Worm (Caenorhabditis elegans) whole organism, young adult: ENCODE measurements around the gene serp-1.2.

Source experiments
- B0035.1 ChIP-seq: sonication (generic microtip); optimal IDR thresholded peaks from 2 replicates; lab custom pipeline; 2016; ENCODE audit warnings: missing genetic modification characterization, mild to moderate bottlenecking, missing compliant biosample characterization, missing genotype, missing genetic modification reagents
- F33H1.4 ChIP-seq: fragments of 200-800 bp; sonication (Bioruptor generic); IDR thresholded peaks from 2 replicates; pipeline ENCODE4 v1.3.6; 2022; ENCODE audit warnings: missing genetic modification reagents, missing genetic modification characterization, missing compliant biosample characterization
- F37B4.10 ChIP-seq: fragments of 200-800 bp; sonication (Bioruptor generic); IDR thresholded peaks from 2 replicates; pipeline ENCODE4 v1.3.6; 2022; ENCODE audit warnings: missing genetic modification characterization, missing compliant biosample characterization
- F52B5.7 ChIP-seq: sonication (generic microtip); optimal IDR thresholded peaks from 2 replicates; lab custom pipeline; 2016; ENCODE audit warnings: mild to moderate bottlenecking, missing genetic modification characterization, missing compliant biosample characterization
- F57A8.1 ChIP-seq: fragments of 200-800 bp; sonication (Bioruptor generic); optimal IDR thresholded peaks from 2 replicates; lab custom pipeline; 2018; ENCODE audit warnings: mild to moderate bottlenecking, missing genetic modification characterization, moderate library complexity, missing compliant biosample characterization
- F57C9.4 ChIP-seq: sonication (generic microtip); optimal IDR thresholded peaks from 2 replicates; lab custom pipeline; 2017; ENCODE audit warnings: mild to moderate bottlenecking, missing genetic modification characterization, missing compliant biosample characterization
- K11D2.4 ChIP-seq: fragments of 200-800 bp; sonication (Bioruptor generic); IDR thresholded peaks from 2 replicates; pipeline ENCODE4 v1.3.6; 2022; ENCODE audit warnings: missing genetic modification reagents, missing genetic modification characterization, missing compliant biosample characterization
- K12H6.12 ChIP-seq: fragments of 200-800 bp; sonication (Bioruptor generic); optimal IDR thresholded peaks from 2 replicates; lab custom pipeline; 2018; ENCODE audit warnings: mild to moderate bottlenecking, missing genetic modification characterization, missing compliant biosample characterization
- ZK185.1 ChIP-seq: sonication (generic microtip); optimal IDR thresholded peaks from 2 replicates; lab custom pipeline; 2016; ENCODE audit warnings: mild to moderate bottlenecking, missing genetic modification characterization, missing compliant biosample characterization; ENCODE audit not compliant: poor library complexity, severe bottlenecking
- atf-7 ChIP-seq: sonication (generic microtip); optimal IDR thresholded peaks from 2 replicates; lab custom pipeline; 2017; ENCODE audit warnings: mild to moderate bottlenecking, missing genetic modification characterization, missing compliant biosample characterization
- attf-5 ChIP-seq: fragments of 200-800 bp; sonication (Bioruptor generic); optimal IDR thresholded peaks from 2 replicates; lab custom pipeline; 2018; ENCODE audit warnings: mild to moderate bottlenecking, missing genetic modification characterization, missing compliant biosample characterization
- cebp-1 ChIP-seq, 2 experiments: fragments of 200-800 bp in 1 of 2; sonication (Bioruptor generic) in 1 of 2; sonication (generic microtip) in 1 of 2; IDR thresholded peaks in 1 of 2; optimal IDR thresholded peaks in 1 of 2; 2 replicates each; pipeline versions ENCODE4 v1.3.6 to Lab custom; 2017 to 2022; ENCODE audit warnings: missing compliant biosample characterization in 2 of 2, missing genetic modification characterization in 2 of 2, mild to moderate bottlenecking in 1 of 2, missing genetic modification reagents in 1 of 2, moderate library complexity in 1 of 2
- cebp-2 ChIP-seq: fragments of 200-800 bp; sonication (Bioruptor generic); IDR thresholded peaks from 2 replicates; pipeline ENCODE4 v1.3.6; 2022; ENCODE audit warnings: missing genetic modification characterization, missing compliant biosample characterization
- ceh-100 ChIP-seq: fragments of 200-800 bp; sonication (Bioruptor generic); IDR thresholded peaks from 2 replicates; pipeline ENCODE4 v1.3.6; 2022; ENCODE audit warnings: missing genetic modification reagents, missing genetic modification characterization, missing compliant biosample characterization
- ceh-27 ChIP-seq: fragments of 200-800 bp; sonication (Bioruptor generic); optimal IDR thresholded peaks from 2 replicates; lab custom pipeline; 2018; ENCODE audit warnings: mild to moderate bottlenecking, missing genetic modification characterization, moderate library complexity, missing compliant biosample characterization
- ceh-58 ChIP-seq: fragments of 200-800 bp; sonication (Bioruptor generic); IDR thresholded peaks from 2 replicates; pipeline ENCODE4 v1.3.6; 2022; ENCODE audit warnings: missing genetic modification characterization, missing compliant biosample characterization
- ceh-91 ChIP-seq: fragments of 200-800 bp; sonication (Bioruptor generic); IDR thresholded peaks from 2 replicates; pipeline ENCODE4 v1.3.6; 2022; ENCODE audit warnings: missing genetic modification reagents, missing genetic modification characterization, missing compliant biosample characterization
- die-1 ChIP-seq: sonication (generic microtip); optimal IDR thresholded peaks from 2 replicates; lab custom pipeline; 2016; ENCODE audit warnings: missing genotype, mild to moderate bottlenecking, missing genetic modification characterization, missing compliant biosample characterization
- dox-1 ChIP-seq: fragments of 200-800 bp; sonication (Bioruptor generic); IDR thresholded peaks from 2 replicates; pipeline ENCODE4 v1.3.6; 2022; ENCODE audit warnings: missing genetic modification reagents, missing genetic modification characterization, missing compliant biosample characterization
- dpl-1 ChIP-seq: fragments of 150-350 bp; optimal IDR thresholded peaks from 2 replicates; lab custom pipeline; 2014; ENCODE audit warnings: missing biosample characterization, missing genetic modification reagents, missing genetic modification characterization
- efl-1 ChIP-seq: fragments of 150-350 bp; optimal IDR thresholded peaks from 2 replicates; lab custom pipeline; 2014; ENCODE audit warnings: missing biosample characterization, missing genetic modification reagents, missing genetic modification characterization
- egl-18 ChIP-seq: fragments of 200-800 bp; sonication (Bioruptor generic); IDR thresholded peaks from 2 replicates; pipeline ENCODE4 v1.3.6; 2022; ENCODE audit warnings: missing genetic modification reagents, missing genetic modification characterization, missing compliant biosample characterization
- gei-17 ChIP-seq: fragments of 200-800 bp; sonication (Bioruptor generic); optimal IDR thresholded peaks from 2 replicates; lab custom pipeline; 2018; ENCODE audit warnings: mild to moderate bottlenecking, missing genetic modification characterization, missing compliant biosample characterization
- hlh-12 ChIP-seq: sonication (generic microtip); optimal IDR thresholded peaks from 2 replicates; lab custom pipeline; 2016; ENCODE audit warnings: missing genetic modification characterization, missing compliant biosample characterization
- hmg-1.2 ChIP-seq: fragments of 200-800 bp; sonication (Bioruptor generic); IDR thresholded peaks from 2 replicates; pipeline ENCODE4 v1.3.6; 2022; ENCODE audit warnings: missing genetic modification reagents, missing genetic modification characterization, missing compliant biosample characterization
- let-526 ChIP-seq: fragments of 200-800 bp; sonication (Bioruptor generic); IDR thresholded peaks from 2 replicates; pipeline ENCODE4 v1.3.6; 2022; ENCODE audit warnings: missing genetic modification reagents, missing genetic modification characterization, missing compliant biosample characterization
- lin-35 ChIP-seq, 3 experiments: fragments of 150-350 bp in 2 of 3; sonication (generic microtip) in 1 of 3; optimal IDR thresholded peaks; 2 replicates each; lab custom pipeline; 2014 to 2018; ENCODE audit warnings: missing biosample characterization in 3 of 3, missing genetic modification characterization in 3 of 3, missing genetic modification reagents in 3 of 3
- lir-1 ChIP-seq: fragments of 200-800 bp; sonication (Bioruptor generic); conservative IDR thresholded peaks from 2 replicates; pipeline ENCODE4 v1.3.6; 2022; ENCODE audit warnings: missing genetic modification reagents, missing genetic modification characterization, missing compliant biosample characterization
- lsl-1 ChIP-seq: fragments of 200-800 bp; sonication (Bioruptor generic); optimal IDR thresholded peaks from 2 replicates; lab custom pipeline; 2018; ENCODE audit warnings: mild to moderate bottlenecking, missing genetic modification characterization, moderate library complexity, missing compliant biosample characterization
- mel-28 ChIP-seq: sonication (generic microtip); optimal IDR thresholded peaks from 2 replicates; lab custom pipeline; 2016; ENCODE audit warnings: borderline replicate concordance, mild to moderate bottlenecking, missing genetic modification characterization, missing compliant biosample characterization
- mxl-1 ChIP-seq: sonication (generic microtip); optimal IDR thresholded peaks from 2 replicates; lab custom pipeline; 2016; ENCODE audit warnings: missing genetic modification characterization, missing compliant biosample characterization
- nhr-90 ChIP-seq: sonication (generic microtip); optimal IDR thresholded peaks from 2 replicates; lab custom pipeline; 2016; ENCODE audit warnings: missing genotype, mild to moderate bottlenecking, missing genetic modification characterization, missing compliant biosample characterization
- pbrm-1 ChIP-seq: fragments of 200-800 bp; sonication (Bioruptor generic); IDR thresholded peaks from 2 replicates; pipeline ENCODE4 v1.3.6; 2022; ENCODE audit warnings: missing genetic modification reagents, missing genetic modification characterization, missing compliant biosample characterization
- sea-2 ChIP-seq: fragments of 200-800 bp; sonication (Bioruptor generic); IDR thresholded peaks from 2 replicates; pipeline ENCODE4 v1.3.6; 2022; ENCODE audit warnings: missing genetic modification characterization, missing compliant biosample characterization
- snpc-1.3 ChIP-seq: sonication (generic microtip); optimal IDR thresholded peaks from 2 replicates; lab custom pipeline; 2017; ENCODE audit warnings: missing genetic modification characterization, mild to moderate bottlenecking, missing compliant biosample characterization, antibody characterized with exemption, moderate library complexity, missing genotype, missing genetic modification reagents; ENCODE audit not compliant: insufficient read depth
- sptf-2 ChIP-seq: fragments of 200-800 bp; sonication (Bioruptor generic); optimal IDR thresholded peaks from 2 replicates; lab custom pipeline; 2018; ENCODE audit warnings: mild to moderate bottlenecking, missing genetic modification characterization, missing compliant biosample characterization
- tbp1 ChIP-seq: fragments of 200-800 bp; sonication (Bioruptor generic); optimal IDR thresholded peaks from 2 replicates; lab custom pipeline; 2018; ENCODE audit warnings: mild to moderate bottlenecking, missing genetic modification characterization, missing compliant biosample characterization
- tlf-1 ChIP-seq: fragments of 200-800 bp; sonication (Bioruptor generic); optimal IDR thresholded peaks from 2 replicates; lab custom pipeline; 2018; ENCODE audit warnings: mild to moderate bottlenecking, missing genetic modification characterization, missing compliant biosample characterization
- unc-130 ChIP-seq: sonication (generic microtip); optimal IDR thresholded peaks from 2 replicates; lab custom pipeline; 2016; ENCODE audit warnings: missing genetic modification reagents, missing genetic modification characterization, missing compliant biosample characterization
- unc-62 ChIP-seq: fragments of 150-350 bp; optimal IDR thresholded peaks from 2 replicates; lab custom pipeline; 2014; ENCODE audit warnings: missing biosample characterization, missing genetic modification reagents, missing genetic modification characterization
- xnd-1 ChIP-seq: sonication (generic microtip); optimal IDR thresholded peaks from 2 replicates; lab custom pipeline; 2016; ENCODE audit warnings: missing genotype, missing genetic modification reagents, missing genetic modification characterization, missing compliant biosample characterization
- zim-3 ChIP-seq: sonication (generic microtip); optimal IDR thresholded peaks from 2 replicates; lab custom pipeline; 2017; ENCODE audit warnings: mild to moderate bottlenecking, missing genetic modification characterization, moderate library complexity, missing compliant biosample characterization
- ztf-18 ChIP-seq: sonication (generic microtip); optimal IDR thresholded peaks from 2 replicates; lab custom pipeline; 2016; ENCODE audit warnings: missing genotype, mild to moderate bottlenecking, missing genetic modification characterization, missing compliant biosample characterization
- ztf-22 ChIP-seq: fragments of 200-800 bp; sonication (Bioruptor generic); optimal IDR thresholded peaks from 2 replicates; lab custom pipeline; 2018; ENCODE audit warnings: mild to moderate bottlenecking, missing genetic modification characterization, moderate library complexity, missing compliant biosample characterization
- ztf-28 ChIP-seq: fragments of 200-800 bp; sonication (Bioruptor generic); IDR thresholded peaks from 2 replicates; pipeline ENCODE4 v1.3.6; 2022; ENCODE audit warnings: missing genetic modification reagents, missing genetic modification characterization, missing compliant biosample characterization
- ztf-3 ChIP-seq: fragments of 200-800 bp; sonication (Bioruptor generic); optimal IDR thresholded peaks from 2 replicates; lab custom pipeline; 2018; ENCODE audit warnings: mild to moderate bottlenecking, missing genetic modification characterization, missing compliant biosample characterization

serp-1.2 gene

ce11 chrIV:8266024-8266949, 40.8 kb downstream of the serp-1.2 start:
- TF ChIP-seq lir-1 (GFP tag; lab: Robert Waterston, UW) (no peak), K12H6.12 (tag; lab: Kevin White, UChicago) (no peak), tbp1 (GFP tag; lab: Kevin White, UChicago) (peak; percentile 32), hmg-1.2 (GFP tag; lab: Robert Waterston, UW) (no peak; the same call in 1 of the 2 replicates), F33H1.4 (peak; percentile 8; the same call in 1 of the 2 replicates), lin-35 (GFP tag; optimal IDR thresholded peaks at IDR 0.05; lab: Kevin White, UChicago) (no peak), ZK185.1 (tag; lab: Kevin White, UChicago) (peak; percentile 46), ceh-91 (no peak), ztf-22 (GFP tag; lab: Kevin White, UChicago) (peak; percentile 28), egl-18 (GFP tag; lab: Robert Waterston, UW) (no peak), snpc-1.3 (no peak), let-526 (GFP tag; lab: Robert Waterston, UW) (peak; percentile 54; the same call in 1 of the 2 replicates), F52B5.7 (tag; lab: Kevin White, UChicago) (no peak), pbrm-1 (GFP tag; lab: Robert Waterston, UW) (peak; percentile 23; the same call in 1 of the 2 replicates), sea-2 (GFP tag; lab: Robert Waterston, UW) (no peak), ztf-3 (GFP tag; lab: Kevin White, UChicago) (no peak), ceh-27 (GFP tag; lab: Kevin White, UChicago) (no peak), cebp-2 (GFP tag; lab: Robert Waterston, UW) (peak; percentile 80), ceh-100 (GFP tag; lab: Robert Waterston, UW) (no peak), xnd-1 (tag; lab: Kevin White, UChicago) (no peak), F57A8.1 (no peak), die-1 (tag; lab: Kevin White, UChicago) (no peak), F57C9.4 (tag; lab: Kevin White, UChicago) (no peak), atf-7 (tag; lab: Kevin White, UChicago) (peak; percentile 62), ztf-28 (GFP tag; lab: Robert Waterston, UW) (no peak; the same call in 1 of the 2 replicates), mxl-1 (no peak), mel-28 (tag; lab: Kevin White, UChicago) (no peak), efl-1 (no peak), ceh-58 (GFP tag; lab: Robert Waterston, UW) (0 out of 2 replicates have a peak, but pooled peaks have one; percentile 73), lsl-1 (GFP tag; lab: Kevin White, UChicago) (no peak), ztf-18 (tag; lab: Kevin White, UChicago) (no peak), nhr-90 (tag; lab: Kevin White, UChicago) (peak; percentile 78), K11D2.4 (GFP tag; lab: Robert Waterston, UW) (0 out of 2 replicates have a peak, but pooled peaks have one; percentile 8), unc-130 (no peak), dpl-1 (no peak), tlf-1 (GFP tag; lab: Kevin White, UChicago) (peak; percentile 36), attf-5 (GFP tag; lab: Kevin White, UChicago) (peak; percentile 15), unc-62 (GFP tag; lab: Kevin White, UChicago) (no peak), dox-1 (no peak), gei-17 (GFP tag; lab: Kevin White, UChicago) (no peak), zim-3 (no peak), F37B4.10 (GFP tag; lab: Robert Waterston, UW) (no peak), cebp-1 (GFP tag; IDR thresholded peaks at IDR 0.05; lab: Robert Waterston, UW) (peak; percentile 21; the same call in 1 of the 2 replicates), cebp-1 (tag; optimal IDR thresholded peaks at IDR 0.05; lab: Kevin White, UChicago) (peak; percentile 67), hlh-12 (tag; lab: Kevin White, UChicago) (no peak), sptf-2 (GFP tag; lab: Kevin White, UChicago) (no peak), B0035.1 (tag; lab: Kevin White, UChicago) (no peak)
